Worm (Caenorhabditis elegans): ENCODE data around the gene daf-6.

DNA sequence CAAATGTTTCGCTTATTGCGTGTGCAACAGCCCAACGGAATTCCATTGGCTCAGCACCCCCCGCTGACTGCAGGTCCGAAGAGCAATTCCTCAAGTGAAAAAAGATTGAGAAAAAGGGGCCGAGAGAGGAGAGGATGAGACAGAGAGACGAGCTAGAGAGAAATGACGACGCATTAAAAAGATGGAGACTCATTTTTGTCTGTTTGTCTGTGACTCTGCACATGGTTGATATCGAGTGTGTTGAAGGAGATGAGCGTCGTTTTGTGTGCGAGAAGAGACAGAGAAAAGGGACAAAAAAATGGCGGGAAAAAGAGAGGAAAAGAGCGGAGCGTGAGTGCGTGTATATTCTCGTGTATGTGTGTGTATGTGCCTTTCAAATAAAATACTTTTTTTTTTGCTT lies 47.3 kb upstream of the daf-6 start:
- no peak for TF ChIP-seq zim-3 (tag; optimal IDR thresholded peaks at IDR 0.05)
- no peak for TF ChIP-seq sdz-38 (tag; optimal IDR thresholded peaks at IDR 0.05)
- TF ChIP-seq snpc-1.1 (tag; optimal IDR thresholded peaks at IDR 0.05; ENCODE audit: insufficient read depth) = no peak
- no peak for TF ChIP-seq hsf-1 (GFP tag; IDR thresholded peaks at IDR 0.05)
- TF ChIP-seq ztf-28 (GFP tag; IDR thresholded peaks at IDR 0.05) = no peak
- no peak for TF ChIP-seq mel-28 (tag; optimal IDR thresholded peaks at IDR 0.05; ENCODE audit: borderline replicate concordance)
- no peak for TF ChIP-seq T26A5.8 (tag; optimal IDR thresholded peaks at IDR 0.05)
- TF ChIP-seq pbrm-1 (GFP tag; IDR thresholded peaks at IDR 0.05) = no peak; the same call in 1 of the 2 replicates
- TF ChIP-seq dpl-1 (GFP tag; optimal IDR thresholded peaks at IDR 0.05) = peak; percentile 19
- TF ChIP-seq egl-44 (GFP tag; IDR thresholded peaks at IDR 0.05) = no peak
- peak; percentile 64; the same call in 1 of the 2 replicates for TF ChIP-seq lin-26 (GFP tag; IDR thresholded peaks at IDR 0.05)
- TF ChIP-seq F57C9.4 (tag; optimal IDR thresholded peaks at IDR 0.05) = no peak
- TF ChIP-seq nfya-1 (tag; optimal IDR thresholded peaks at IDR 0.05; ENCODE audit: borderline replicate concordance, insufficient read depth) = no peak
- no peak for TF ChIP-seq T07F8.4 (tag; optimal IDR thresholded peaks at IDR 0.05)

All from whole organism, young adult.